Worm (Caenorhabditis elegans): ENCODE results near the gene dlc-5.
A peak's percentile ranks its signal among the peaks of the same experiment; 100 is the strongest.

The dlc-5 gene

ce11 chrIV:6480978-6481377, 43.0 kb downstream of the dlc-5 start:
- TF ChIP-seq nhr-76 (tag; optimal IDR thresholded peaks at IDR 0.05) (no peak), fos-1 (tag; optimal IDR thresholded peaks at IDR 0.05) (no peak), daf-12 (tag; optimal IDR thresholded peaks at IDR 0.05) (no peak), sea-2 (GFP tag; optimal IDR thresholded peaks at IDR 0.05) (no peak), nhr-43 (tag; optimal IDR thresholded peaks at IDR 0.05; ENCODE audit: poor library complexity, severe bottlenecking) (peak; percentile 73), snpc-4 (tag; optimal IDR thresholded peaks at IDR 0.05) (no peak), ama-1 (optimal IDR thresholded peaks at IDR 0.05) (no peak), R02D3.7 (tag; optimal IDR thresholded peaks at IDR 0.05) (no peak), mdl-1 (tag; optimal IDR thresholded peaks at IDR 0.05) (no peak), lin-39 (tag; optimal IDR thresholded peaks at IDR 0.05) (no peak), unc-39 (tag; optimal IDR thresholded peaks at IDR 0.05) (no peak), aly-2 (tag; optimal IDR thresholded peaks at IDR 0.05) (no peak), jun-1 (tag; optimal IDR thresholded peaks at IDR 0.05) (no peak), tbx-2 (tag; optimal IDR thresholded peaks at IDR 0.05) (no peak), nhr-77 (tag; optimal IDR thresholded peaks at IDR 0.05) (no peak), ceh-9 (tag; optimal IDR thresholded peaks at IDR 0.05) (no peak), unc-62 (GFP tag; optimal IDR thresholded peaks at IDR 0.05) (no peak), nhr-25 (tag; optimal IDR thresholded peaks at IDR 0.05) (peak; percentile 26), nfya-1 (tag; optimal IDR thresholded peaks at IDR 0.05; ENCODE audit: insufficient read depth) (peak; percentile 23), skn-1 (tag; optimal IDR thresholded peaks at IDR 0.05) (no peak), eor-1 (tag; optimal IDR thresholded peaks at IDR 0.05) (no peak), pha-4 (tag; optimal IDR thresholded peaks at IDR 0.05) (peak; percentile 32), lsy-12 (tag; optimal IDR thresholded peaks at IDR 0.05) (peak; percentile 44), egl-27 (tag; optimal IDR thresholded peaks at IDR 0.05) (peak; percentile 36), elt-3 (tag; optimal IDR thresholded peaks at IDR 0.05) (no peak), ztf-4 (tag; optimal IDR thresholded peaks at IDR 0.05) (no peak), egl-5 (tag; optimal IDR thresholded peaks at IDR 0.05) (no peak), nhr-28 (tag; optimal IDR thresholded peaks at IDR 0.05) (no peak), ztf-11 (tag; optimal IDR thresholded peaks at IDR 0.05) (no peak), hmg-11 (tag; optimal IDR thresholded peaks at IDR 0.05) (peak; percentile 56), zag-1 (tag; optimal IDR thresholded peaks at IDR 0.05) (no peak), lin-15B (tag; optimal IDR thresholded peaks at IDR 0.05) (no peak), ceh-82 (tag; optimal IDR thresholded peaks at IDR 0.05) (no peak), ZK546.5 (tag; optimal IDR thresholded peaks at IDR 0.05) (no peak), nhr-12 (tag; optimal IDR thresholded peaks at IDR 0.05) (no peak), pqm-1 (tag; optimal IDR thresholded peaks at IDR 0.05) (peak; percentile 29), nhr-11 (tag; optimal IDR thresholded peaks at IDR 0.05) (no peak), fkh-2 (tag; optimal IDR thresholded peaks at IDR 0.05) (no peak), ceh-28 (tag; optimal IDR thresholded peaks at IDR 0.05) (no peak), elt-1 (tag; optimal IDR thresholded peaks at IDR 0.05) (no peak), nhr-237 (tag; optimal IDR thresholded peaks at IDR 0.05) (no peak), elt-2 (tag; optimal IDR thresholded peaks at IDR 0.05) (peak; percentile 30), nhr-67 (tag; optimal IDR thresholded peaks at IDR 0.05) (no peak), mml-1 (tag; optimal IDR thresholded peaks at IDR 0.05) (no peak), nhr-23 (tag; optimal IDR thresholded peaks at IDR 0.05) (no peak), ceh-16 (tag; optimal IDR thresholded peaks at IDR 0.05) (no peak), fkh-10 (GFP tag; optimal IDR thresholded peaks at IDR 0.05) (no peak)

- no peak for TF ChIP-seq ztf-11 (tag; optimal IDR thresholded peaks at IDR 0.05)
- no peak for TF ChIP-seq daf-12 (tag; optimal IDR thresholded peaks at IDR 0.05)
- TF ChIP-seq zag-1 (tag; optimal IDR thresholded peaks at IDR 0.05) = no peak
- TF ChIP-seq nhr-67 (tag; optimal IDR thresholded peaks at IDR 0.05) = no peak
- TF ChIP-seq nhr-77 (tag; optimal IDR thresholded peaks at IDR 0.05) = no peak
- TF ChIP-seq nhr-25 (tag; optimal IDR thresholded peaks at IDR 0.05) = no peak
- TF ChIP-seq elt-1 (tag; optimal IDR thresholded peaks at IDR 0.05) = no peak
- TF ChIP-seq skn-1 (tag; optimal IDR thresholded peaks at IDR 0.05) = no peak
- TF ChIP-seq ama-1 (optimal IDR thresholded peaks at IDR 0.05) = no peak
- TF ChIP-seq unc-39 (tag; optimal IDR thresholded peaks at IDR 0.05) = no peak
- no peak for TF ChIP-seq nhr-23 (tag; optimal IDR thresholded peaks at IDR 0.05)
- TF ChIP-seq lsy-12 (tag; optimal IDR thresholded peaks at IDR 0.05) = no peak
- TF ChIP-seq ceh-16 (tag; optimal IDR thresholded peaks at IDR 0.05) = no peak
Observed at ce11 chrIV:6487047-6487446, 49.0 kb downstream of the dlc-5 start, which contains the start of gene Y73B6BL.37. Gene Y73B6BL.37, plus strand, starts transcription at chrIV:6487347.
